Worm (Caenorhabditis elegans) whole organism, L4 larva: ENCODE results near the gene ZK353.4.

ENCODE experiments used
- F37D6.2 ChIP-seq: sonication (generic microtip); optimal IDR thresholded peaks from 2 replicates; lab custom pipeline; 2016; ENCODE audit warnings: mild to moderate bottlenecking, missing genetic modification characterization, missing compliant biosample characterization
- Y48G9A.11 ChIP-seq: fragments of 200-800 bp; sonication (Bioruptor generic); IDR thresholded peaks from 2 replicates; pipeline ENCODE4 v1.3.6; 2022; ENCODE audit warnings: missing genetic modification reagents, missing genetic modification characterization, missing compliant biosample characterization
- ZK337.2 ChIP-seq: fragments of 200-800 bp; sonication (Bioruptor generic); IDR thresholded peaks from 2 replicates; pipeline ENCODE4 v1.3.6; 2022; ENCODE audit warnings: missing genetic modification reagents, missing genetic modification characterization, missing compliant biosample characterization
- aha-1 ChIP-seq: fragments of 150-350 bp; peaks from one replicate; lab custom pipeline; 2014; ENCODE audit warnings: missing biosample characterization, missing genetic modification characterization
- attf-4 ChIP-seq: sonication (generic microtip); optimal IDR thresholded peaks from 3 replicates; lab custom pipeline; 2017; ENCODE audit warnings: missing biosample characterization, missing genetic modification characterization
- ceh-62 ChIP-seq: sonication (generic microtip); optimal IDR thresholded peaks from 2 replicates; lab custom pipeline; 2017; ENCODE audit warnings: missing biosample characterization, missing genetic modification characterization
- ceh-82 ChIP-seq: sonication (generic microtip); optimal IDR thresholded peaks from 2 replicates; lab custom pipeline; 2017; ENCODE audit warnings: missing biosample characterization, missing genetic modification characterization
- ctbp-1 ChIP-seq: fragments of 200-800 bp; sonication (Bioruptor generic); IDR thresholded peaks from 2 replicates; pipeline ENCODE4 v1.3.6; 2022; ENCODE audit warnings: missing genetic modification reagents, missing genetic modification characterization, missing compliant biosample characterization
- daf-16 ChIP-seq, 3 experiments: sonication (generic microtip); optimal IDR thresholded peaks; 2 replicates each; lab custom pipeline; 2016 to 2017; ENCODE audit warnings: missing genetic modification characterization in 3 of 3, missing genetic modification reagents in 3 of 3, mild to moderate bottlenecking in 2 of 3, missing compliant biosample characterization in 2 of 3, missing biosample characterization in 1 of 3, moderate library complexity in 1 of 3
- daf-19 ChIP-seq: fragments of 200-800 bp; sonication (Bioruptor generic); conservative IDR thresholded peaks from 2 replicates; pipeline ENCODE4 v1.3.6; 2022; ENCODE audit warnings: missing genetic modification characterization, missing compliant biosample characterization
- daf-8 ChIP-seq: fragments of 200-800 bp; sonication (Bioruptor generic); IDR thresholded peaks from 2 replicates; pipeline ENCODE4 v1.3.6; 2022; ENCODE audit warnings: missing genetic modification characterization, missing compliant biosample characterization
- dmd-6 ChIP-seq: fragments of 200-800 bp; sonication (Bioruptor generic); IDR thresholded peaks from 2 replicates; pipeline ENCODE4 v1.3.6; 2022; ENCODE audit warnings: missing genetic modification reagents, missing genetic modification characterization, missing compliant biosample characterization
- dmd-8 ChIP-seq: fragments of 200-800 bp; sonication (Bioruptor generic); IDR thresholded peaks from 2 replicates; pipeline ENCODE4 v1.3.6; 2022; ENCODE audit warnings: missing genetic modification characterization, missing compliant biosample characterization
- duxl-1 ChIP-seq: sonication (generic microtip); optimal IDR thresholded peaks from 2 replicates; lab custom pipeline; 2016; ENCODE audit warnings: mild to moderate bottlenecking, missing genetic modification characterization, moderate library complexity, missing compliant biosample characterization; ENCODE audit not compliant: poor library complexity
- gei-8 ChIP-seq: fragments of 200-800 bp; sonication (Bioruptor generic); optimal IDR thresholded peaks from 2 replicates; lab custom pipeline; 2018; ENCODE audit warnings: mild to moderate bottlenecking, missing genetic modification characterization, missing compliant biosample characterization
- hif-1 ChIP-seq, 2 experiments: sonication (generic microtip); optimal IDR thresholded peaks; 2 replicates each; lab custom pipeline; 2016 to 2017; ENCODE audit warnings: missing compliant biosample characterization in 2 of 2, missing genetic modification characterization in 2 of 2, missing genetic modification reagents in 2 of 2, missing genotype in 2 of 2, mild to moderate bottlenecking in 1 of 2
- hlh-30 ChIP-seq: sonication (generic microtip); optimal IDR thresholded peaks from 2 replicates; lab custom pipeline; 2017; ENCODE audit warnings: antibody characterized with exemption, mild to moderate bottlenecking, missing genetic modification characterization, missing compliant biosample characterization; ENCODE audit not compliant: insufficient read depth
- hmg-1.1 ChIP-seq: fragments of 200-800 bp; sonication (Bioruptor generic); IDR thresholded peaks from 2 replicates; pipeline ENCODE4 v1.3.6; 2022; ENCODE audit warnings: missing genetic modification reagents, missing genetic modification characterization, missing compliant biosample characterization
- jun-1 ChIP-seq: fragments of 150-350 bp; optimal IDR thresholded peaks from 2 replicates; lab custom pipeline; 2014; ENCODE audit warnings: missing biosample characterization, missing genetic modification reagents, missing genetic modification characterization
- lin-13 ChIP-seq: fragments of 150-350 bp; optimal IDR thresholded peaks from 2 replicates; lab custom pipeline; 2014; ENCODE audit warnings: missing biosample characterization, missing genetic modification reagents, missing genetic modification characterization
- lin-15B ChIP-seq: fragments of 150-350 bp; sonication (generic microtip); optimal IDR thresholded peaks from 3 replicates; lab custom pipeline; 2014; ENCODE audit warnings: missing biosample characterization, missing genetic modification characterization
- lin-39 ChIP-seq: fragments of 150-350 bp; optimal IDR thresholded peaks from 2 replicates; lab custom pipeline; 2014; ENCODE audit warnings: missing biosample characterization, missing genetic modification reagents, missing genetic modification characterization
- lir-3 ChIP-seq: sonication (generic microtip); optimal IDR thresholded peaks from 2 replicates; lab custom pipeline; 2016; ENCODE audit warnings: mild to moderate bottlenecking, missing genetic modification characterization, missing compliant biosample characterization
- mdl-1 ChIP-seq, 2 experiments: fragments of 150-350 bp in 1 of 2; sonication (generic microtip) in 1 of 2; optimal IDR thresholded peaks; 2 replicates each; lab custom pipeline; 2014 to 2017; ENCODE audit warnings: missing biosample characterization in 2 of 2, missing genetic modification characterization in 2 of 2
- mdt-29 ChIP-seq: fragments of 200-800 bp; sonication (Bioruptor generic); IDR thresholded peaks from 2 replicates; pipeline ENCODE4 v1.3.6; 2022; ENCODE audit warnings: missing genetic modification reagents, missing genetic modification characterization, missing compliant biosample characterization
- mxl-2 ChIP-seq: fragments of 200-800 bp; sonication (Bioruptor generic); conservative IDR thresholded peaks from 2 replicates; pipeline ENCODE4 v1.3.6; 2022; ENCODE audit warnings: missing genetic modification reagents, missing genetic modification characterization, missing compliant biosample characterization
- mxl-3 ChIP-seq: fragments of 200-800 bp; sonication (Bioruptor generic); optimal IDR thresholded peaks from 2 replicates; lab custom pipeline; 2018; ENCODE audit warnings: mild to moderate bottlenecking, missing genetic modification characterization, missing compliant biosample characterization
- nhr-11 ChIP-seq: fragments of 150-350 bp; optimal IDR thresholded peaks from 2 replicates; lab custom pipeline; 2014; ENCODE audit warnings: missing biosample characterization, missing genetic modification characterization
- nhr-111 ChIP-seq: fragments of 200-800 bp; sonication (Bioruptor generic); optimal IDR thresholded peaks from 2 replicates; lab custom pipeline; 2018; ENCODE audit warnings: mild to moderate bottlenecking, missing genetic modification characterization, missing compliant biosample characterization
- nhr-237 ChIP-seq: sonication (generic microtip); optimal IDR thresholded peaks from 2 replicates; lab custom pipeline; 2017; ENCODE audit warnings: missing biosample characterization, missing genetic modification characterization
- nhr-25 ChIP-seq: sonication (generic microtip); optimal IDR thresholded peaks from 2 replicates; lab custom pipeline; 2017; ENCODE audit warnings: missing genetic modification characterization, mild to moderate bottlenecking, missing compliant biosample characterization, antibody characterized with exemption, moderate library complexity, borderline replicate concordance; ENCODE audit not compliant: insufficient read depth
- nhr-6 ChIP-seq: fragments of 150-350 bp; optimal IDR thresholded peaks from 2 replicates; lab custom pipeline; 2014; ENCODE audit warnings: missing biosample characterization, missing genetic modification characterization
- nhr-76 ChIP-seq: fragments of 150-350 bp; optimal IDR thresholded peaks from 2 replicates; lab custom pipeline; 2014; ENCODE audit warnings: missing biosample characterization, missing genetic modification characterization
- nhr-77 ChIP-seq: fragments of 150-350 bp; optimal IDR thresholded peaks from 2 replicates; lab custom pipeline; 2014; ENCODE audit warnings: missing biosample characterization, missing genetic modification characterization
- pha-4 ChIP-seq, 2 experiments: fragments of 150-350 bp in 1 of 2; fragments of 200-800 bp in 1 of 2; sonication (Bioruptor generic) in 1 of 2; IDR thresholded peaks in 1 of 2; optimal IDR thresholded peaks in 1 of 2; 2 replicates each; pipeline versions ENCODE4 v1.3.6 to Lab custom; 2014 to 2022; ENCODE audit warnings: missing genetic modification characterization in 2 of 2, missing genetic modification reagents in 2 of 2, missing biosample characterization in 1 of 2, missing compliant biosample characterization in 1 of 2
- pqm-1 ChIP-seq: sonication (generic microtip); optimal IDR thresholded peaks from 2 replicates; lab custom pipeline; 2017; ENCODE audit warnings: missing biosample characterization, missing genetic modification characterization
- rbr-2 ChIP-seq: sonication (generic microtip); optimal IDR thresholded peaks from 2 replicates; lab custom pipeline; 2016; ENCODE audit warnings: missing genotype, missing genetic modification characterization, missing compliant biosample characterization
- sdz-12 ChIP-seq: fragments of 200-800 bp; sonication (Bioruptor generic); optimal IDR thresholded peaks from 2 replicates; lab custom pipeline; 2018; ENCODE audit warnings: mild to moderate bottlenecking, missing genetic modification characterization, missing compliant biosample characterization
- set-16 ChIP-seq: fragments of 200-800 bp; sonication (Bioruptor generic); IDR thresholded peaks from 2 replicates; pipeline ENCODE4 v1.3.6; 2022; ENCODE audit warnings: missing genetic modification reagents, missing genetic modification characterization, missing compliant biosample characterization
- spr-1 ChIP-seq: sonication (generic microtip); optimal IDR thresholded peaks from 2 replicates; lab custom pipeline; 2016; ENCODE audit warnings: mild to moderate bottlenecking, missing genetic modification characterization, missing compliant biosample characterization
- spr-3 ChIP-seq: fragments of 200-800 bp; sonication (Bioruptor generic); optimal IDR thresholded peaks from 2 replicates; lab custom pipeline; 2018; ENCODE audit warnings: mild to moderate bottlenecking, missing genetic modification characterization, missing compliant biosample characterization
- tag-97 ChIP-seq: fragments of 200-800 bp; sonication (Bioruptor generic); IDR thresholded peaks from 2 replicates; pipeline ENCODE4 v1.3.6; 2022; ENCODE audit warnings: missing genetic modification characterization, missing compliant biosample characterization
- tra-1 ChIP-seq: fragments of 200-800 bp; sonication (Bioruptor generic); IDR thresholded peaks from 2 replicates; pipeline ENCODE4 v1.3.6; 2022; ENCODE audit warnings: missing genetic modification reagents, missing genetic modification characterization, missing compliant biosample characterization
- unc-130 ChIP-seq: sonication (generic microtip); optimal IDR thresholded peaks from 2 replicates; lab custom pipeline; 2016; ENCODE audit warnings: missing genetic modification reagents, missing genetic modification characterization, missing compliant biosample characterization
- unc-39 ChIP-seq: sonication (generic microtip); optimal IDR thresholded peaks from 2 replicates; lab custom pipeline; 2017; ENCODE audit warnings: missing biosample characterization, missing genetic modification characterization
- vab-7 ChIP-seq: fragments of 200-800 bp; sonication (Bioruptor generic); IDR thresholded peaks from 2 replicates; pipeline ENCODE4 v1.3.6; 2022; ENCODE audit warnings: missing genetic modification reagents, missing genetic modification characterization, missing compliant biosample characterization
- zag-1 ChIP-seq: fragments of 150-350 bp; optimal IDR thresholded peaks from 2 replicates; lab custom pipeline; 2014; ENCODE audit warnings: missing biosample characterization, missing genetic modification characterization
- zfp-3 ChIP-seq: fragments of 200-800 bp; sonication (Bioruptor generic); conservative IDR thresholded peaks from 2 replicates; pipeline ENCODE4 v1.3.6; 2022; ENCODE audit warnings: missing genetic modification reagents, missing genetic modification characterization, missing compliant biosample characterization
- zip-11 ChIP-seq: fragments of 200-800 bp; sonication (Bioruptor generic); IDR thresholded peaks from 2 replicates; pipeline ENCODE4 v1.3.6; 2022; ENCODE audit warnings: missing genetic modification characterization, missing compliant biosample characterization
- ztf-7 ChIP-seq: fragments of 150-350 bp; optimal IDR thresholded peaks from 2 replicates; lab custom pipeline; 2014; ENCODE audit warnings: missing biosample characterization, missing genetic modification characterization

The ZK353.4 gene

ce11 chrIII:8425076-8425475 is 35.6 kb upstream of the ZK353.4 start (continued):
- TF ChIP-seq F37D6.2 (tag; lab: Kevin White, UChicago) (peak; percentile 30), mxl-3 (GFP tag; lab: Kevin White, UChicago) (peak; percentile 69), sdz-12 (GFP tag; lab: Kevin White, UChicago) (no peak), lin-15B (no peak), gei-8 (GFP tag; lab: Kevin White, UChicago) (no peak), ctbp-1 (GFP tag; lab: Robert Waterston, UW) (no peak), nhr-25 (tag; lab: Kevin White, UChicago) (no peak), zip-11 (no peak), lir-3 (no peak), spr-3 (GFP tag; lab: Kevin White, UChicago) (no peak), nhr-237 (tag; lab: Kevin White, UChicago) (no peak), mdt-29 (GFP tag; lab: Robert Waterston, UW) (0 out of 2 replicates have a peak, but pooled peaks have one; percentile 42), lin-13 (no peak), lin-39 (tag; lab: Kevin White, UChicago) (no peak), spr-1 (tag; lab: Kevin White, UChicago) (peak; percentile 61), duxl-1 (peak; percentile 74), vab-7 (GFP tag; lab: Robert Waterston, UW) (0 out of 2 replicates have a peak, but pooled peaks have one; percentile 22), pqm-1 (tag; lab: Kevin White, UChicago) (peak; percentile 40), zfp-3 (GFP tag; lab: Robert Waterston, UW) (no peak), attf-4 (no peak), nhr-6 (peak; percentile 40), set-16 (GFP tag; lab: Robert Waterston, UW) (peak; percentile 42; the same call in 1 of the 2 replicates), dmd-8 (no peak), hif-1 (tag; optimal IDR thresholded peaks at IDR 0.05; lab: Kevin White, UChicago) (peak in 1 of 2 experiments; percentile 64), ztf-7 (tag; lab: Kevin White, UChicago) (no peak), nhr-111 (GFP tag; lab: Kevin White, UChicago) (no peak), ZK337.2 (no peak), tag-97 (GFP tag; lab: Robert Waterston, UW) (no peak), nhr-77 (tag; lab: Kevin White, UChicago) (peak; percentile 61), hmg-1.1 (GFP tag; lab: Robert Waterston, UW) (peak; percentile 71; the same call in 1 of the 2 replicates), dmd-6 (GFP tag; lab: Robert Waterston, UW) (peak; percentile 68), aha-1 (tag; lab: Kevin White, UChicago) (peak; percentile 97), unc-39 (tag; lab: Kevin White, UChicago) (no peak), daf-8 (no peak), daf-16 (GFP tag; optimal IDR thresholded peaks at IDR 0.05; lab: Kevin White, UChicago) (peak in 1 of 2 experiments; percentile 66), daf-16 (tag; optimal IDR thresholded peaks at IDR 0.05; lab: Kevin White, UChicago) (peak; percentile 90), Y48G9A.11 (no peak), unc-130 (no peak), hlh-30 (tag; lab: Kevin White, UChicago) (peak; percentile 81), nhr-11 (tag; lab: Kevin White, UChicago) (no peak), jun-1 (peak; percentile 72), nhr-76 (tag; lab: Kevin White, UChicago) (no peak), ceh-62 (tag; lab: Kevin White, UChicago) (no peak), tra-1 (GFP tag; lab: Robert Waterston, UW) (no peak), mdl-1 (tag; optimal IDR thresholded peaks at IDR 0.05; lab: Kevin White, UChicago) (peak in 1 of 2 experiments; percentile 61), daf-19 (GFP tag; lab: Robert Waterston, UW) (no peak), mxl-2 (GFP tag; lab: Robert Waterston, UW) (no peak), pha-4 (GFP tag; IDR thresholded peaks at IDR 0.05; lab: Robert Waterston, UW) (peak; percentile 58), pha-4 (tag; optimal IDR thresholded peaks at IDR 0.05; lab: Kevin White, UChicago) (no peak), rbr-2 (peak; percentile 77), ceh-82 (tag; lab: Kevin White, UChicago) (no peak), zag-1 (tag; lab: Kevin White, UChicago) (no peak)
